Fruit fly (Drosophila melanogaster) whole organism, embryonic: ENCODE results near the gene cav.

Experiments
- Abd-B ChIP-seq: fragments of 200-800 bp; sonication (Bioruptor generic); optimal IDR thresholded peaks from 2 replicates; lab custom pipeline; 2018; ENCODE audit warnings: missing biosample characterization, mild to moderate bottlenecking, missing genetic modification characterization, moderate library complexity
- Ada2b ChIP-seq: fragments of 200-800 bp; sonication (Bioruptor generic); IDR thresholded peaks from 2 replicates; pipeline ENCODE4 v1.3.6; 2022; ENCODE audit warnings: missing biosample characterization, missing genetic modification characterization
- BEAF-32 ChIP-seq: fragments of 200-800 bp; sonication (Bioruptor generic); optimal IDR thresholded peaks from 3 replicates; lab custom pipeline; 2017; ENCODE audit warnings: missing biosample characterization, missing genetic modification characterization, mild to moderate bottlenecking, moderate library complexity, missing genetic modification reagents
- CG12071 ChIP-seq: fragments of 200-800 bp; sonication (Bioruptor generic); optimal IDR thresholded peaks from 3 replicates; lab custom pipeline; 2018; ENCODE audit warnings: missing biosample characterization, mild to moderate bottlenecking, missing genetic modification characterization
- CG12659 ChIP-seq: fragments of 200-800 bp; sonication (Bioruptor generic); optimal IDR thresholded peaks from 3 replicates; lab custom pipeline; 2017; ENCODE audit warnings: mild to moderate bottlenecking, missing biosample characterization, missing genetic modification reagents, missing genetic modification characterization
- CG14050 ChIP-seq: fragments of 200-800 bp; sonication (Bioruptor generic); IDR thresholded peaks from 3 replicates; pipeline ENCODE4 v1.3.6; 2022; ENCODE audit warnings: missing biosample characterization, missing genetic modification characterization
- CG1529 ChIP-seq: fragments of 200-800 bp; sonication (Bioruptor generic); optimal IDR thresholded peaks from 3 replicates; lab custom pipeline; 2018; ENCODE audit warnings: missing biosample characterization, missing genetic modification characterization
- CG1602 ChIP-seq: fragments of 200-800 bp; sonication (Bioruptor generic); optimal IDR thresholded peaks from 3 replicates; lab custom pipeline; 2016; ENCODE audit warnings: missing biosample characterization, missing genetic modification characterization
- CG16779 ChIP-seq: fragments of 200-800 bp; sonication (Bioruptor generic); IDR thresholded peaks from 2 replicates; pipeline ENCODE4 v1.3.6; 2022; ENCODE audit warnings: missing biosample characterization, missing genetic modification characterization
- CG17802 ChIP-seq: fragments of 200-800 bp; sonication (Bioruptor generic); optimal IDR thresholded peaks from 2 replicates; lab custom pipeline; 2018; ENCODE audit warnings: missing biosample characterization, mild to moderate bottlenecking, missing genetic modification characterization, moderate library complexity
- CG18619 ChIP-seq: fragments of 200-800 bp; sonication (Bioruptor generic); optimal IDR thresholded peaks from 3 replicates; lab custom pipeline; 2017; ENCODE audit warnings: missing biosample characterization, mild to moderate bottlenecking, missing genetic modification characterization
- CG2678 ChIP-seq: fragments of 200-800 bp; sonication (Bioruptor generic); optimal IDR thresholded peaks from 3 replicates; lab custom pipeline; 2019; ENCODE audit warnings: missing biosample characterization, mild to moderate bottlenecking, missing genetic modification characterization, moderate library complexity
- CG31224 ChIP-seq: fragments of 200-800 bp; sonication (Bioruptor generic); IDR thresholded peaks from 2 replicates; pipeline ENCODE4 v1.3.6; 2022; ENCODE audit warnings: missing biosample characterization, missing genetic modification characterization
- CG3281 ChIP-seq: fragments of 200-800 bp; sonication (Bioruptor generic); optimal IDR thresholded peaks from 3 replicates; lab custom pipeline; 2017; ENCODE audit warnings: missing biosample characterization, mild to moderate bottlenecking, missing genetic modification characterization
- CG4328 ChIP-seq: fragments of 200-800 bp; sonication (Bioruptor generic); optimal IDR thresholded peaks from 3 replicates; lab custom pipeline; 2017; ENCODE audit warnings: missing biosample characterization, missing genetic modification reagents, missing genetic modification characterization
- CG4404 ChIP-seq: fragments of 200-800 bp; sonication (Bioruptor generic); IDR thresholded peaks from 2 replicates; pipeline ENCODE4 v1.3.6; 2022; ENCODE audit warnings: missing biosample characterization, missing genetic modification characterization
- CG7372 ChIP-seq: fragments of 200-800 bp; sonication (Bioruptor generic); IDR thresholded peaks from 2 replicates; pipeline ENCODE4 v1.3.6; 2022; ENCODE audit warnings: missing biosample characterization, missing genetic modification characterization
- CG7839 ChIP-seq: fragments of 200-800 bp; sonication (Bioruptor generic); optimal IDR thresholded peaks from 3 replicates; lab custom pipeline; 2018; ENCODE audit warnings: missing biosample characterization, mild to moderate bottlenecking, missing genetic modification characterization, moderate library complexity
- CTCF ChIP-seq: fragments of 200-800 bp; sonication (Bioruptor generic); optimal IDR thresholded peaks from 2 replicates; lab custom pipeline; 2017; ENCODE audit warnings: missing biosample characterization, mild to moderate bottlenecking, missing genetic modification characterization, moderate library complexity
- D19B ChIP-seq: fragments of 200-800 bp; sonication (Bioruptor generic); optimal IDR thresholded peaks from 2 replicates; lab custom pipeline; 2017; ENCODE audit warnings: missing biosample characterization, mild to moderate bottlenecking, missing genetic modification characterization
- Dll ChIP-seq: fragments of 200-800 bp; sonication (Bioruptor generic); IDR thresholded peaks from 4 replicates; pipeline ENCODE4 v1.3.6; 2022; ENCODE audit warnings: missing biosample characterization, missing genetic modification characterization; ENCODE audit not compliant: partially characterized antibody
- E2f1 ChIP-seq: fragments of 200-800 bp; sonication (Bioruptor generic); IDR thresholded peaks from 2 replicates; pipeline ENCODE4 v1.3.6; 2022; ENCODE audit warnings: missing biosample characterization, missing genetic modification characterization
- Ets97D ChIP-seq: fragments of 200-800 bp; sonication (Bioruptor generic); optimal IDR thresholded peaks from 3 replicates; lab custom pipeline; 2016; ENCODE audit warnings: missing biosample characterization, missing genetic modification characterization
- Fer3 ChIP-seq: fragments of 200-800 bp; sonication (Bioruptor generic); optimal IDR thresholded peaks from 2 replicates; lab custom pipeline; 2018; ENCODE audit warnings: missing biosample characterization, mild to moderate bottlenecking, missing genetic modification characterization, moderate library complexity
- Nf-YA ChIP-seq: fragments of 200-800 bp; sonication (Bioruptor generic); IDR thresholded peaks from 2 replicates; pipeline ENCODE4 v1.3.6; 2022; ENCODE audit warnings: missing biosample characterization, missing genetic modification characterization
- Nf-YC ChIP-seq: fragments of 200-800 bp; optimal IDR thresholded peaks from 3 replicates; lab custom pipeline; 2019; ENCODE audit warnings: missing biosample characterization, mild to moderate bottlenecking, missing genetic modification characterization, moderate library complexity
- Optix ChIP-seq: fragments of 200-800 bp; sonication (Bioruptor generic); IDR thresholded peaks from 3 replicates; pipeline ENCODE4 v1.3.6; 2022; ENCODE audit warnings: missing biosample characterization, missing genetic modification characterization
- bcd ChIP-seq: fragments of 200-800 bp; sonication (Bioruptor generic); optimal IDR thresholded peaks from 2 replicates; lab custom pipeline; 2017; ENCODE audit warnings: missing biosample characterization, mild to moderate bottlenecking, missing genetic modification characterization
- bigmax ChIP-seq: fragments of 200-800 bp; sonication (Bioruptor generic); optimal IDR thresholded peaks from 2 replicates; lab custom pipeline; 2018; ENCODE audit warnings: missing biosample characterization, mild to moderate bottlenecking, missing genetic modification characterization
- bsh ChIP-seq, 2 experiments: fragments of 200-800 bp; sonication (Bioruptor generic); optimal IDR thresholded peaks; 2 replicates each; lab custom pipeline; 2017 to 2018; ENCODE audit warnings: mild to moderate bottlenecking in 2 of 2, missing biosample characterization in 2 of 2, missing genetic modification characterization in 2 of 2, moderate library complexity in 1 of 2
- btn ChIP-seq: fragments of 200-800 bp; sonication (Bioruptor generic); optimal IDR thresholded peaks from 2 replicates; lab custom pipeline; 2016; ENCODE audit warnings: missing biosample characterization, missing genetic modification characterization
- crol ChIP-seq: fragments of 200-800 bp; sonication (Bioruptor generic); IDR thresholded peaks from 2 replicates; pipeline ENCODE4 v1.3.6; 2022; ENCODE audit warnings: missing biosample characterization, missing genetic modification characterization
- crp ChIP-seq, 2 experiments: fragments of 200-800 bp; sonication (Bioruptor generic); optimal IDR thresholded peaks; 2 replicates in 1 of 2; 3 replicates in 1 of 2; lab custom pipeline; 2017; ENCODE audit warnings: missing biosample characterization in 2 of 2, missing genetic modification characterization in 2 of 2, mild to moderate bottlenecking in 1 of 2, moderate library complexity in 1 of 2
- emc ChIP-seq: fragments of 200-800 bp; sonication (Bioruptor generic); optimal IDR thresholded peaks from 2 replicates; lab custom pipeline; 2016; ENCODE audit warnings: missing biosample characterization, missing genetic modification characterization
- fd102C ChIP-seq: fragments of 200-800 bp; sonication (Bioruptor generic); optimal IDR thresholded peaks from 2 replicates; lab custom pipeline; 2018; ENCODE audit warnings: missing biosample characterization, mild to moderate bottlenecking, missing genetic modification characterization, moderate library complexity
- hth ChIP-seq: fragments of >200 bp; optimal IDR thresholded peaks from 2 replicates; lab custom pipeline; 2017; ENCODE audit warnings: inconsistent platforms
- jing ChIP-seq: fragments of 200-800 bp; sonication (Bioruptor generic); optimal IDR thresholded peaks from 2 replicates; lab custom pipeline; 2018; ENCODE audit warnings: missing biosample characterization, mild to moderate bottlenecking, missing genetic modification characterization
- mam ChIP-seq: fragments of 200-800 bp; sonication (Bioruptor generic); optimal IDR thresholded peaks from 3 replicates; lab custom pipeline; 2016; ENCODE audit warnings: missing biosample characterization, missing genetic modification characterization
- onecut ChIP-seq: fragments of 200-800 bp; sonication (Bioruptor generic); IDR thresholded peaks from 2 replicates; pipeline ENCODE4 v1.3.6; 2022; ENCODE audit warnings: missing biosample characterization, missing genetic modification characterization
- p53 ChIP-seq: fragments of 200-800 bp; sonication (Bioruptor generic); optimal IDR thresholded peaks from 2 replicates; lab custom pipeline; 2016; ENCODE audit warnings: missing biosample characterization, missing genetic modification characterization
- psq ChIP-seq: fragments of 200-800 bp; sonication (Bioruptor generic); optimal IDR thresholded peaks from 2 replicates; lab custom pipeline; 2017; ENCODE audit warnings: missing biosample characterization, missing genetic modification characterization
- pzg ChIP-seq: fragments of 200-800 bp; sonication (Bioruptor generic); optimal IDR thresholded peaks from 3 replicates; lab custom pipeline; 2018; ENCODE audit warnings: missing biosample characterization, mild to moderate bottlenecking, missing genetic modification characterization, moderate library complexity
- sd ChIP-seq: fragments of 200-800 bp; sonication (Bioruptor generic); optimal IDR thresholded peaks from 3 replicates; lab custom pipeline; 2018; ENCODE audit warnings: missing biosample characterization, mild to moderate bottlenecking, missing genetic modification characterization, moderate library complexity
- sim ChIP-seq: fragments of 200-800 bp; sonication (Bioruptor generic); IDR thresholded peaks from 2 replicates; pipeline ENCODE4 v1.3.6; 2022; ENCODE audit warnings: missing biosample characterization, missing genetic modification characterization
- sug ChIP-seq: fragments of 200-800 bp; optimal IDR thresholded peaks from 2 replicates; lab custom pipeline; 2019; ENCODE audit warnings: missing biosample characterization, mild to moderate bottlenecking, missing genetic modification characterization, moderate library complexity
- ttk ChIP-seq: fragments of 200-800 bp; sonication (Bioruptor generic); IDR thresholded peaks from 2 replicates; pipeline ENCODE4 v2.1.2; 2022; ENCODE audit warnings: missing biosample characterization, missing genetic modification characterization
- tx ChIP-seq: fragments of 200-800 bp; sonication (Bioruptor generic); optimal IDR thresholded peaks from 2 replicates; lab custom pipeline; 2016; ENCODE audit warnings: missing biosample characterization, missing genetic modification characterization
- vfl ChIP-seq: fragments of 200-800 bp; sonication (Bioruptor generic); optimal IDR thresholded peaks from 2 replicates; lab custom pipeline; 2016; ENCODE audit warnings: missing biosample characterization, missing genetic modification characterization

cav gene

dm6 chr3R:24230423-24231205, 9.7 kb downstream of the cav start, which contains the start of gene mask (continued):
- TF ChIP-seq CG4404: no peak
- TF ChIP-seq CG1529 (GFP tag; lab: Kevin White, UChicago): peak; percentile 26
- peak; percentile 50 for TF ChIP-seq Nf-YC (tag; lab: Kevin White, UChicago)
- TF ChIP-seq Ets97D (GFP tag; lab: Kevin White, UChicago): peak; percentile 99
- TF ChIP-seq CG4328 (GFP tag; lab: Kevin White, UChicago): peak; percentile 83
- peak; percentile 53 for TF ChIP-seq CG17802 (tag; lab: Kevin White, UChicago)
- TF ChIP-seq emc: peak; percentile 81
- TF ChIP-seq mam (GFP tag; lab: Kevin White, UChicago): peak; percentile 82
- peak; percentile 45 for TF ChIP-seq vfl (GFP tag; lab: Kevin White, UChicago)
- TF ChIP-seq onecut (GFP tag; lab: Robert Waterston, UW): peak; percentile 74
- no peak for TF ChIP-seq hth
- peak; percentile 70 for TF ChIP-seq CG7372
- TF ChIP-seq CG31224 (GFP tag; lab: Robert Waterston, UW): peak; percentile 67
- TF ChIP-seq crol (GFP tag; lab: Robert Waterston, UW): no peak
- peak; percentile 59 for TF ChIP-seq CG2678 (tag; lab: Kevin White, UChicago)
- TF ChIP-seq Fer3 (tag; lab: Kevin White, UChicago): peak; percentile 78
- no peak for TF ChIP-seq jing (GFP tag; lab: Kevin White, UChicago)
- TF ChIP-seq Ada2b (GFP tag; lab: Robert Waterston, UW): peak; percentile 42; the same call in 1 of the 2 replicates
- peak; percentile 30 for TF ChIP-seq tx
- TF ChIP-seq CG12659: peak; percentile 89
- TF ChIP-seq sd (tag; lab: Kevin White, UChicago): no peak
- peak; percentile 50 for TF ChIP-seq fd102C (GFP tag; lab: Kevin White, UChicago)
- peak; percentile 12 for TF ChIP-seq bigmax
- peak; percentile 42 for TF ChIP-seq CG1602 (GFP tag; lab: Kevin White, UChicago)
- TF ChIP-seq pzg (GFP tag; lab: Kevin White, UChicago): peak; percentile 61
- peak; percentile 51 for TF ChIP-seq E2f1
- TF ChIP-seq CG14050 (GFP tag; lab: Robert Waterston, UW): peak; percentile 58
- peak; percentile 83 for TF ChIP-seq BEAF-32 (GFP tag; lab: Kevin White, UChicago)
- TF ChIP-seq CG18619 (GFP tag; lab: Kevin White, UChicago): peak; percentile 88
- no peak for TF ChIP-seq psq (GFP tag; lab: Kevin White, UChicago)
- peak; percentile 82 for TF ChIP-seq CG12071 (GFP tag; lab: Kevin White, UChicago)
- peak; percentile 82 for TF ChIP-seq CG3281 (GFP tag; lab: Kevin White, UChicago)
- peak; percentile 21 for TF ChIP-seq Abd-B (GFP tag; lab: Kevin White, UChicago)
- TF ChIP-seq Optix (GFP tag; lab: Robert Waterston, UW): 0 out of 3 replicates have a peak, but pooled peaks have one; percentile 59
- TF ChIP-seq CTCF (GFP tag; lab: Kevin White, UChicago): peak; percentile 44
- peak in 1 of 2 experiments; percentile 47 for TF ChIP-seq crp (GFP tag; optimal IDR thresholded peaks at IDR 0.05; lab: Kevin White, UChicago)
- peak; percentile 66; the same call in 1 of the 2 replicates for TF ChIP-seq ttk (GFP tag; lab: Robert Waterston, UW)
- peak; percentile 21 to 54 for TF ChIP-seq bsh (GFP tag; optimal IDR thresholded peaks at IDR 0.05; lab: Kevin White, UChicago)
- peak; percentile 70; the same call in 1 of the 2 replicates for TF ChIP-seq Nf-YA (GFP tag; lab: Robert Waterston, UW)
- TF ChIP-seq btn (GFP tag; lab: Kevin White, UChicago): peak; percentile 51
- peak; percentile 64 for TF ChIP-seq CG7839 (tag; lab: Kevin White, UChicago)
- peak; percentile 32 for TF ChIP-seq D19B (GFP tag; lab: Kevin White, UChicago)
- TF ChIP-seq Dll (GFP tag; lab: Robert Waterston, UW): 0 out of 4 replicates have a peak, but pooled peaks have one; percentile 6
- TF ChIP-seq sim (GFP tag; lab: Robert Waterston, UW): peak; percentile 66
- peak; percentile 82 for TF ChIP-seq sug (tag; lab: Kevin White, UChicago)
- no peak for TF ChIP-seq CG16779 (GFP tag; lab: Robert Waterston, UW)
- TF ChIP-seq p53 (GFP tag; lab: Kevin White, UChicago): peak; percentile 74
- peak; percentile 88 for TF ChIP-seq bcd
